Worm (Caenorhabditis elegans) whole organism, L2 larva: ENCODE data around the gene ari-2.

ENCODE experiments used
- alr-1 ChIP-seq: fragments of 150-350 bp; optimal IDR thresholded peaks from 2 replicates; lab custom pipeline; 2014; ENCODE audit warnings: missing biosample characterization, missing genetic modification characterization
- ama-1 ChIP-seq: fragments of 150-350 bp; optimal IDR thresholded peaks from 2 replicates; lab custom pipeline; 2018; ENCODE audit warnings: inconsistent platforms
- lin-11 ChIP-seq: fragments of 150-350 bp; sonication (generic microtip); optimal IDR thresholded peaks from 2 replicates; lab custom pipeline; 2014; ENCODE audit warnings: missing biosample characterization, missing genetic modification characterization, inconsistent platforms, mixed read lengths
- lin-13 ChIP-seq: fragments of 150-350 bp; optimal IDR thresholded peaks from 2 replicates; lab custom pipeline; 2014; ENCODE audit warnings: missing biosample characterization, missing genetic modification reagents, missing genetic modification characterization
- skn-1 ChIP-seq: sonication (generic microtip); optimal IDR thresholded peaks from 2 replicates; lab custom pipeline; 2017; ENCODE audit warnings: missing biosample characterization, missing genetic modification characterization
- snpc-4 ChIP-seq: fragments of 150-350 bp; optimal IDR thresholded peaks from 2 replicates; lab custom pipeline; 2014; ENCODE audit warnings: missing biosample characterization, missing genetic modification characterization

- TF ChIP-seq lin-11 (no peak), snpc-4 (no peak), ama-1 (lab: Kevin White, UChicago) (no peak), lin-13 (GFP tag; lab: Kevin White, UChicago) (no peak), skn-1 (tag; lab: Kevin White, UChicago) (no peak), alr-1 (no peak)
Observed at ce11 chrIV:5554168-5554567, 3.2 kb downstream of the ari-2 start.
